Worm (Caenorhabditis elegans) whole organism, L1 larva: ENCODE data around the gene rps-13.

Source experiments
- C34B4.2 ChIP-seq: sonication (generic microtip); optimal IDR thresholded peaks from 2 replicates; lab custom pipeline; 2017; ENCODE audit warnings: mild to moderate bottlenecking, missing genetic modification characterization, missing compliant biosample characterization
- Y116A8C.19 ChIP-seq: sonication (generic microtip); optimal IDR thresholded peaks from 2 replicates; lab custom pipeline; 2016; ENCODE audit warnings: missing compliant biosample characterization, missing genetic modification characterization, borderline replicate concordance
- alr-1 ChIP-seq: fragments of 200-800 bp; sonication (Bioruptor generic); optimal IDR thresholded peaks from 2 replicates; lab custom pipeline; 2018; ENCODE audit warnings: borderline replicate concordance, mild to moderate bottlenecking, missing genetic modification characterization, missing compliant biosample characterization
- blmp-1 ChIP-seq: fragments of 150-350 bp; optimal IDR thresholded peaks from 2 replicates; lab custom pipeline; 2014; ENCODE audit warnings: missing biosample characterization, missing genetic modification characterization
- ceh-82 ChIP-seq, 3 experiments: fragments of 150-350 bp in 1 of 3; sonication (generic microtip) in 2 of 3; optimal IDR thresholded peaks; 2 replicates each; lab custom pipeline; 2014 to 2017; ENCODE audit warnings: missing biosample characterization in 3 of 3, missing genetic modification characterization in 3 of 3
- dpl-1 ChIP-seq, 3 experiments: fragments of 150-350 bp in 2 of 3; sonication (generic microtip) in 1 of 3; optimal IDR thresholded peaks; 2 replicates each; lab custom pipeline; 2014 to 2017; ENCODE audit warnings: missing biosample characterization in 3 of 3, missing genetic modification characterization in 3 of 3, missing genetic modification reagents in 3 of 3
- dsc-1 ChIP-seq: sonication (generic microtip); optimal IDR thresholded peaks from 2 replicates; lab custom pipeline; 2016; ENCODE audit warnings: mild to moderate bottlenecking, missing genetic modification characterization, missing compliant biosample characterization
- efl-1 ChIP-seq, 4 experiments: fragments of 150-350 bp; optimal IDR thresholded peaks in 3 of 4; peaks in 1 of 4; 1 replicate in 1 of 4; 2 replicates in 3 of 4; lab custom pipeline; 2014; ENCODE audit warnings: missing biosample characterization in 2 of 4, missing genetic modification characterization in 2 of 4, missing genetic modification reagents in 2 of 4
- egl-13 ChIP-seq: sonication (generic microtip); optimal IDR thresholded peaks from 2 replicates; lab custom pipeline; 2016; ENCODE audit warnings: missing genotype, missing genetic modification reagents, missing genetic modification characterization, missing compliant biosample characterization
- fkh-10 ChIP-seq: sonication (generic microtip); optimal IDR thresholded peaks from 2 replicates; lab custom pipeline; 2017; ENCODE audit warnings: missing biosample characterization, missing genetic modification reagents, missing genetic modification characterization
- grh-1 ChIP-seq: fragments of 200-800 bp; sonication (Bioruptor generic); IDR thresholded peaks from 2 replicates; pipeline ENCODE4 v1.3.6; 2022; ENCODE audit warnings: missing genetic modification reagents, missing genetic modification characterization, missing compliant biosample characterization
- hlh-17 ChIP-seq: fragments of 200-800 bp; sonication (Bioruptor generic); optimal IDR thresholded peaks from 2 replicates; lab custom pipeline; 2018; ENCODE audit warnings: missing genetic modification characterization, mild to moderate bottlenecking, missing compliant biosample characterization, moderate library complexity, borderline replicate concordance
- isw-1 ChIP-seq: fragments of 200-800 bp; sonication (Bioruptor generic); IDR thresholded peaks from 2 replicates; pipeline ENCODE4 v1.3.6; 2022; ENCODE audit warnings: missing genetic modification characterization, missing compliant biosample characterization
- jun-1 ChIP-seq: fragments of 150-350 bp; optimal IDR thresholded peaks from 2 replicates; lab custom pipeline; 2014; ENCODE audit warnings: missing biosample characterization, missing genetic modification reagents, missing genetic modification characterization
- lin-14 ChIP-seq: fragments of 200-800 bp; sonication (Bioruptor generic); optimal IDR thresholded peaks from 2 replicates; lab custom pipeline; 2018; ENCODE audit warnings: mild to moderate bottlenecking, missing genetic modification characterization, moderate library complexity, missing compliant biosample characterization
- lin-15B ChIP-seq: fragments of 150-350 bp; sonication (generic microtip); optimal IDR thresholded peaks from 3 replicates; lab custom pipeline; 2014; ENCODE audit warnings: missing biosample characterization, missing genetic modification characterization
- lin-35 ChIP-seq, 2 experiments: fragments of 150-350 bp; optimal IDR thresholded peaks; 2 replicates each; lab custom pipeline; 2014; ENCODE audit warnings: missing biosample characterization in 2 of 2, missing genetic modification characterization in 2 of 2, missing genetic modification reagents in 2 of 2
- lsy-2 ChIP-seq, 2 experiments: fragments of 150-350 bp; optimal IDR thresholded peaks; 2 replicates each; lab custom pipeline; 2014; ENCODE audit warnings: missing biosample characterization in 2 of 2, missing genetic modification characterization in 2 of 2
- mab-9 ChIP-seq: fragments of 200-800 bp; sonication (Bioruptor generic); IDR thresholded peaks from 2 replicates; pipeline ENCODE4 v1.3.6; 2022; ENCODE audit warnings: missing genetic modification reagents, missing genetic modification characterization, missing compliant biosample characterization
- mdl-1 ChIP-seq, 2 experiments: fragments of 150-350 bp; optimal IDR thresholded peaks; 2 replicates each; lab custom pipeline; 2014 to 2017; ENCODE audit warnings: missing biosample characterization in 2 of 2, missing genetic modification characterization in 2 of 2, inconsistent platforms in 1 of 2
- nhr-12 ChIP-seq: sonication (generic microtip); optimal IDR thresholded peaks from 2 replicates; lab custom pipeline; 2017; ENCODE audit warnings: missing biosample characterization, missing genetic modification characterization
- nhr-19 ChIP-seq: fragments of 200-800 bp; sonication (Bioruptor generic); conservative IDR thresholded peaks from 2 replicates; pipeline ENCODE4 v1.3.6; 2022; ENCODE audit warnings: missing genetic modification characterization, missing compliant biosample characterization
- nhr-20 ChIP-seq: sonication (generic microtip); optimal IDR thresholded peaks from 2 replicates; lab custom pipeline; 2016; ENCODE audit warnings: mild to moderate bottlenecking, missing genetic modification characterization, missing compliant biosample characterization
- nhr-47 ChIP-seq: sonication (generic microtip); optimal IDR thresholded peaks from 2 replicates; lab custom pipeline; 2016; ENCODE audit warnings: mild to moderate bottlenecking, missing genetic modification characterization, moderate library complexity, missing compliant biosample characterization
- nhr-76 ChIP-seq: sonication (generic microtip); optimal IDR thresholded peaks from 2 replicates; lab custom pipeline; 2017; ENCODE audit warnings: missing biosample characterization, missing genetic modification characterization
- nhr-77 ChIP-seq: fragments of 150-350 bp; optimal IDR thresholded peaks from 2 replicates; lab custom pipeline; 2014; ENCODE audit warnings: missing biosample characterization, missing genetic modification characterization
- nhr-85 ChIP-seq: sonication (generic microtip); peaks from one replicate; lab custom pipeline; 2016; ENCODE audit warnings: missing genetic modification characterization, inconsistent platforms, missing compliant biosample characterization
- pag-3 ChIP-seq: sonication (generic microtip); optimal IDR thresholded peaks from 2 replicates; lab custom pipeline; 2017; ENCODE audit warnings: missing genetic modification characterization, mild to moderate bottlenecking, missing compliant biosample characterization, antibody characterized with exemption, borderline replicate concordance; ENCODE audit not compliant: insufficient read depth
- pax-3 ChIP-seq: fragments of 200-800 bp; sonication (Bioruptor generic); optimal IDR thresholded peaks from 2 replicates; lab custom pipeline; 2018; ENCODE audit warnings: mild to moderate bottlenecking, missing genetic modification characterization, moderate library complexity, missing compliant biosample characterization
- rnt-1 ChIP-seq: sonication (generic microtip); optimal IDR thresholded peaks from 2 replicates; lab custom pipeline; 2016; ENCODE audit warnings: mild to moderate bottlenecking, missing genetic modification characterization, moderate library complexity, missing compliant biosample characterization
- skn-1 ChIP-seq: fragments of 150-350 bp; optimal IDR thresholded peaks from 2 replicates; lab custom pipeline; 2014; ENCODE audit warnings: missing biosample characterization, missing genetic modification characterization
- snpc-4 ChIP-seq: fragments of 150-350 bp; optimal IDR thresholded peaks from 2 replicates; lab custom pipeline; 2014; ENCODE audit warnings: missing biosample characterization, missing genetic modification characterization
- snu-23 ChIP-seq: sonication (generic microtip); optimal IDR thresholded peaks from 2 replicates; lab custom pipeline; 2016; ENCODE audit warnings: missing genetic modification characterization, missing compliant biosample characterization
- sox-4 ChIP-seq: sonication (generic microtip); optimal IDR thresholded peaks from 2 replicates; lab custom pipeline; 2016; ENCODE audit warnings: missing genetic modification characterization, missing compliant biosample characterization
- swsn-7 ChIP-seq: sonication (generic microtip); optimal IDR thresholded peaks from 2 replicates; lab custom pipeline; 2016; ENCODE audit warnings: missing genetic modification characterization, missing compliant biosample characterization
- tbx-2 ChIP-seq: sonication (generic microtip); optimal IDR thresholded peaks from 2 replicates; lab custom pipeline; 2016; ENCODE audit warnings: missing genetic modification characterization, missing compliant biosample characterization
- tlp-1 ChIP-seq: fragments of 150-350 bp; optimal IDR thresholded peaks from 2 replicates; lab custom pipeline; 2014; ENCODE audit warnings: missing biosample characterization, missing genetic modification characterization
- unc-62 ChIP-seq: fragments of 150-350 bp; optimal IDR thresholded peaks from 2 replicates; lab custom pipeline; 2014; ENCODE audit warnings: missing biosample characterization, missing genetic modification reagents, missing genetic modification characterization
- unc-86 ChIP-seq: sonication (generic microtip); optimal IDR thresholded peaks from 2 replicates; lab custom pipeline; 2016; ENCODE audit warnings: missing genetic modification characterization, missing compliant biosample characterization
- unc-98 ChIP-seq: fragments of 200-800 bp; sonication (Bioruptor generic); IDR thresholded peaks from 2 replicates; pipeline ENCODE4 v1.3.6; 2022; ENCODE audit warnings: missing genetic modification characterization, missing compliant biosample characterization
- zag-1 ChIP-seq: fragments of 150-350 bp; optimal IDR thresholded peaks from 2 replicates; lab custom pipeline; 2014; ENCODE audit warnings: missing biosample characterization, missing genetic modification characterization
- zip-4 ChIP-seq: fragments of 200-800 bp; sonication (Bioruptor generic); optimal IDR thresholded peaks from 2 replicates; lab custom pipeline; 2018; ENCODE audit warnings: mild to moderate bottlenecking, missing genetic modification characterization, moderate library complexity, missing compliant biosample characterization
- ztf-4 ChIP-seq: fragments of 150-350 bp; optimal IDR thresholded peaks from 2 replicates; lab custom pipeline; 2014; ENCODE audit warnings: missing biosample characterization, missing genetic modification characterization

The rps-13 gene

ce11 chrIII:6356007-6356406 lies 18.8 kb downstream of the rps-13 start:
- TF ChIP-seq nhr-85 (tag; lab: Kevin White, UChicago) = peak; percentile 68
- no peak for TF ChIP-seq fkh-10 (GFP tag; lab: Kevin White, UChicago)
- no peak for TF ChIP-seq dpl-1 (GFP tag; optimal IDR thresholded peaks at IDR 0.05; lab: Kevin White, UChicago)
- TF ChIP-seq lin-35 (GFP tag; optimal IDR thresholded peaks at IDR 0.05; lab: Kevin White, UChicago) = peak in 1 of 2 experiments; percentile 54
- TF ChIP-seq efl-1 (optimal IDR thresholded peaks at IDR 0.05; lab: Kevin White, UChicago) = no peak
- TF ChIP-seq efl-1 (GFP tag; optimal IDR thresholded peaks at IDR 0.05 in 1 of 2; lab: Kevin White, UChicago) = peak in 1 of 2 experiments; percentile 88
- peak; percentile 2 for TF ChIP-seq blmp-1 (tag; lab: Kevin White, UChicago)
- peak; percentile 2 for TF ChIP-seq rnt-1 (tag; lab: Kevin White, UChicago)
- no peak for TF ChIP-seq nhr-77 (tag; lab: Kevin White, UChicago)
- peak; percentile 44 for TF ChIP-seq snu-23 (GFP tag; lab: Kevin White, UChicago)
- peak; percentile 28 for TF ChIP-seq lin-14 (GFP tag; lab: Kevin White, UChicago)

DNA sequence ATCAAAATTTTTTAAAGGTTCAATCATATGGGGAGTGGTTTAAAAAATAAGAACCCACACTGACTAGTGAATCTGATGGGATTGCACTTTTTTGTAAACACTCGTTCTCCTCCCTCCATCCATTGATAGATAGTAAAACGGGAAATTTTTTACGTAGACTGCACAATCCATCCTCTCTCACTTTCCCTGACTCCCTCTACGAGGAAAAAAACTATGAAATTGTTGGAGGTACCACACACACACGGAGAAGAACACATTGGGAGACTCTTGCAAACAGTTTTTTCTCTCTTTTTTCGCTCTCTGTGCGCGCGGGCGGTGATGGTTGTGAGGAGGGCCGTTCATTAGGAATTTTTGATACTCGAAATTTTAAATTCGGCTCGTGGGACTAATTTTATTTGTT lies 19.4 kb downstream of the rps-13 start:
- no peak for TF ChIP-seq egl-13
- TF ChIP-seq unc-98 (GFP tag; lab: Robert Waterston, UW) = no peak
- peak; percentile 2 for TF ChIP-seq rnt-1 (tag; lab: Kevin White, UChicago)
- TF ChIP-seq nhr-77 (tag; lab: Kevin White, UChicago) = peak; percentile 8
- no peak for TF ChIP-seq efl-1 (optimal IDR thresholded peaks at IDR 0.05; lab: Kevin White, UChicago)
- peak in 1 of 2 experiments; percentile 58 for TF ChIP-seq efl-1 (GFP tag; optimal IDR thresholded peaks at IDR 0.05 in 1 of 2; lab: Kevin White, UChicago)
- no peak for TF ChIP-seq nhr-12 (tag; lab: Kevin White, UChicago)
- no peak for TF ChIP-seq tlp-1 (tag; lab: Kevin White, UChicago)

ce11 chrIII:6353084-6353483 lies 21.7 kb downstream of the rps-13 start, which contains the start of gene akap-1:
Gene akap-1 (plus strand): TSS chrIII:6353384.
- TF ChIP-seq unc-86 (tag; lab: Kevin White, UChicago) = no peak
- no peak for TF ChIP-seq mab-9
- no peak for TF ChIP-seq nhr-77 (tag; lab: Kevin White, UChicago)
- no peak for TF ChIP-seq Y116A8C.19
- TF ChIP-seq lin-15B (tag; lab: Kevin White, UChicago) = no peak
- peak; percentile 2 for TF ChIP-seq pax-3 (tag; lab: Kevin White, UChicago)
- TF ChIP-seq, all 84 proteins: peak for 1

DNA sequence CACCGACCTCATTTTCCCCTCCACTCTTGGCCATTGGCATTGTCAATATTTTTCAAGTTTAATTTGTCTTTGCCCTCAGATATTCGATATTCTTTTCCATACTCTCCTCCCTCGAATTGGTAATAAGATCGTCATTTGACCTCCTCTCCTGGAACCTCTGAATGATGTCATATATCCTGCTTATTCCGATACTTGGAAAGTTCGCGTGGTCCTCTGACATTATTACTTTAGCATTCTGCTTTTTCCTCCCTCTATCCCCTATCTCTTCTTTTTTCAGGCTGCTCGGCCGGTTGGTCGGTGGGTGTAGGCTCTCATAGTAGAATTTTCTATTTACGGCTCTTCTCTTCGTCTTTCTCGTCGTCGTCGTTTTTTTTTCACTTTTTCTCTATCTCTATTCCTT lies 22.3 kb downstream of the rps-13 start:
- TF ChIP-seq mab-9 (no peak), fkh-10 (GFP tag; lab: Kevin White, UChicago) (peak; percentile 88), lsy-2 (tag; optimal IDR thresholded peaks at IDR 0.05; lab: Kevin White, UChicago) (peak; percentile 10 to 24), alr-1 (tag; lab: Kevin White, UChicago) (no peak), snpc-4 (tag; lab: Kevin White, UChicago) (no peak), zag-1 (tag; lab: Kevin White, UChicago) (no peak), ceh-82 (tag; optimal IDR thresholded peaks at IDR 0.05; lab: Kevin White, UChicago) (no peak), zip-4 (GFP tag; lab: Kevin White, UChicago) (no peak), tlp-1 (tag; lab: Kevin White, UChicago) (no peak), grh-1 (GFP tag; lab: Robert Waterston, UW) (no peak), jun-1 (no peak), isw-1 (GFP tag; lab: Robert Waterston, UW) (no peak), nhr-77 (tag; lab: Kevin White, UChicago) (no peak), C34B4.2 (tag; lab: Kevin White, UChicago) (no peak), tbx-2 (tag; lab: Kevin White, UChicago) (peak; percentile 54), ztf-4 (tag; lab: Kevin White, UChicago) (peak; percentile 10), skn-1 (tag; lab: Kevin White, UChicago) (no peak), nhr-19 (GFP tag; lab: Robert Waterston, UW) (peak; percentile 18; the same call in 1 of the 2 replicates), dsc-1 (peak; percentile 5), efl-1 (optimal IDR thresholded peaks at IDR 0.05; lab: Kevin White, UChicago) (no peak), efl-1 (GFP tag; optimal IDR thresholded peaks at IDR 0.05 in 1 of 2; lab: Kevin White, UChicago) (no peak), nhr-76 (tag; lab: Kevin White, UChicago) (no peak), mdl-1 (tag; optimal IDR thresholded peaks at IDR 0.05; lab: Kevin White, UChicago) (no peak), pag-3 (tag; lab: Kevin White, UChicago) (no peak), egl-13 (peak; percentile 83), nhr-20 (no peak), unc-98 (GFP tag; lab: Robert Waterston, UW) (no peak), Y116A8C.19 (no peak), blmp-1 (tag; lab: Kevin White, UChicago) (no peak), swsn-7 (peak; percentile 54), nhr-12 (tag; lab: Kevin White, UChicago) (no peak), nhr-47 (tag; lab: Kevin White, UChicago) (peak; percentile 71), unc-62 (GFP tag; lab: Kevin White, UChicago) (no peak), sox-4 (tag; lab: Kevin White, UChicago) (no peak), hlh-17 (GFP tag; lab: Kevin White, UChicago) (no peak)
